Worm (Caenorhabditis elegans): Measurements from ENCODE around the gene D1044.1.

DNA sequence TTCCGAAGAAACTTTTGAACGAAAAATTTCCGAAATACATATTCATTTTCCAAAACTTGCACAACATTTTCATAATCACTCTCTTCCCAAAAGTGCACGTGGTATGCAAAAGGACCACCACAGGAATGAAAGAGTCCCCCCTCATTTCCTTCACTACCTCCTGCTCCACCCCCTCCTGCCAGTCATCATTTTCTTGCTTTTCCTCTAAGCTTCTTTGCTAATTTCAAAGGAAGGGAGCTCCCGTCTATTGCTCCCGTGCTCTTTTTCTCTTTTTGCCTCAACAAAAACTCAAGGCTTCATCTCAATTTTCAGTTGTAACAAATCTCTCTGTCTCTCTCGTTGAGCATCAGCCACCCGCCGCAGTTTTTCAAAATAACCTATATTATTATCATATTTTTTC is 28.7 kb downstream of the D1044.1 start:
- TF ChIP-seq ama-1 (optimal IDR thresholded peaks at IDR 0.05): no peak
- TF ChIP-seq skn-1 (tag; optimal IDR thresholded peaks at IDR 0.05): no peak
- TF ChIP-seq pqm-1 (tag; optimal IDR thresholded peaks at IDR 0.05): no peak
- no peak for TF ChIP-seq nhr-25 (tag; optimal IDR thresholded peaks at IDR 0.05)
- no peak for TF ChIP-seq fkh-10 (GFP tag; optimal IDR thresholded peaks at IDR 0.05)
- TF ChIP-seq aly-2 (tag; optimal IDR thresholded peaks at IDR 0.05): no peak
